Worm (Caenorhabditis elegans) whole organism, L1 larva: ENCODE data around the gene srd-43.

ENCODE experiments used
- C16A3.4 ChIP-seq: fragments of 150-350 bp; optimal IDR thresholded peaks from 2 replicates; lab custom pipeline; 2014; ENCODE audit warnings: missing biosample characterization, missing genetic modification characterization
- F16B12.6 ChIP-seq: fragments of 150-350 bp; optimal IDR thresholded peaks from 2 replicates; lab custom pipeline; 2014; ENCODE audit warnings: missing biosample characterization, missing genetic modification characterization
- Y116A8C.19 ChIP-seq: sonication (generic microtip); optimal IDR thresholded peaks from 2 replicates; lab custom pipeline; 2016; ENCODE audit warnings: missing compliant biosample characterization, missing genetic modification characterization, borderline replicate concordance
- alr-1 ChIP-seq: fragments of 200-800 bp; sonication (Bioruptor generic); optimal IDR thresholded peaks from 2 replicates; lab custom pipeline; 2018; ENCODE audit warnings: borderline replicate concordance, mild to moderate bottlenecking, missing genetic modification characterization, missing compliant biosample characterization
- ama-1 ChIP-seq: fragments of 150-350 bp; optimal IDR thresholded peaks from 2 replicates; lab custom pipeline; 2014
- blmp-1 ChIP-seq: fragments of 150-350 bp; optimal IDR thresholded peaks from 2 replicates; lab custom pipeline; 2014; ENCODE audit warnings: missing biosample characterization, missing genetic modification characterization
- ceh-82 ChIP-seq, 3 experiments: fragments of 150-350 bp in 1 of 3; sonication (generic microtip) in 2 of 3; optimal IDR thresholded peaks; 2 replicates each; lab custom pipeline; 2014 to 2017; ENCODE audit warnings: missing biosample characterization in 3 of 3, missing genetic modification characterization in 3 of 3
- dpl-1 ChIP-seq, 3 experiments: fragments of 150-350 bp in 2 of 3; sonication (generic microtip) in 1 of 3; optimal IDR thresholded peaks; 2 replicates each; lab custom pipeline; 2014 to 2017; ENCODE audit warnings: missing biosample characterization in 3 of 3, missing genetic modification characterization in 3 of 3, missing genetic modification reagents in 3 of 3
- dsc-1 ChIP-seq: sonication (generic microtip); optimal IDR thresholded peaks from 2 replicates; lab custom pipeline; 2016; ENCODE audit warnings: mild to moderate bottlenecking, missing genetic modification characterization, missing compliant biosample characterization
- efl-1 ChIP-seq, 4 experiments: fragments of 150-350 bp; optimal IDR thresholded peaks in 3 of 4; peaks in 1 of 4; 1 replicate in 1 of 4; 2 replicates in 3 of 4; lab custom pipeline; 2014; ENCODE audit warnings: missing biosample characterization in 2 of 4, missing genetic modification characterization in 2 of 4, missing genetic modification reagents in 2 of 4
- egl-13 ChIP-seq: sonication (generic microtip); optimal IDR thresholded peaks from 2 replicates; lab custom pipeline; 2016; ENCODE audit warnings: missing genotype, missing genetic modification reagents, missing genetic modification characterization, missing compliant biosample characterization
- elt-2 ChIP-seq: sonication (generic microtip); optimal IDR thresholded peaks from 2 replicates; lab custom pipeline; 2016; ENCODE audit warnings: missing genetic modification characterization, mild to moderate bottlenecking, inconsistent platforms, missing compliant biosample characterization, missing genetic modification reagents
- elt-3 ChIP-seq, 6 experiments: fragments of 150-350 bp in 1 of 6; sonication (generic microtip); optimal IDR thresholded peaks; 2 replicates each; lab custom pipeline; 2017 to 2018; ENCODE audit warnings: missing biosample characterization in 6 of 6, missing genetic modification characterization in 6 of 6, inconsistent platforms in 1 of 6
- fkh-4 ChIP-seq: sonication (generic microtip); optimal IDR thresholded peaks from 2 replicates; lab custom pipeline; 2016; ENCODE audit warnings: missing compliant biosample characterization, missing genetic modification characterization, borderline replicate concordance
- fos-1 ChIP-seq: fragments of 150-350 bp; optimal IDR thresholded peaks from 2 replicates; lab custom pipeline; 2014; ENCODE audit warnings: missing biosample characterization, missing genetic modification characterization
- grh-1 ChIP-seq: fragments of 200-800 bp; sonication (Bioruptor generic); IDR thresholded peaks from 2 replicates; pipeline ENCODE4 v1.3.6; 2022; ENCODE audit warnings: missing genetic modification reagents, missing genetic modification characterization, missing compliant biosample characterization
- isw-1 ChIP-seq: fragments of 200-800 bp; sonication (Bioruptor generic); IDR thresholded peaks from 2 replicates; pipeline ENCODE4 v1.3.6; 2022; ENCODE audit warnings: missing genetic modification characterization, missing compliant biosample characterization
- lin-14 ChIP-seq: fragments of 200-800 bp; sonication (Bioruptor generic); optimal IDR thresholded peaks from 2 replicates; lab custom pipeline; 2018; ENCODE audit warnings: mild to moderate bottlenecking, missing genetic modification characterization, moderate library complexity, missing compliant biosample characterization
- lin-35 ChIP-seq, 2 experiments: fragments of 150-350 bp; optimal IDR thresholded peaks; 2 replicates each; lab custom pipeline; 2014; ENCODE audit warnings: missing biosample characterization in 2 of 2, missing genetic modification characterization in 2 of 2, missing genetic modification reagents in 2 of 2
- lir-3 ChIP-seq: sonication (generic microtip); optimal IDR thresholded peaks from 2 replicates; lab custom pipeline; 2016; ENCODE audit warnings: mild to moderate bottlenecking, missing genetic modification characterization, moderate library complexity, missing compliant biosample characterization; ENCODE audit not compliant: poor library complexity
- lsy-2 ChIP-seq, 2 experiments: fragments of 150-350 bp; optimal IDR thresholded peaks; 2 replicates each; lab custom pipeline; 2014; ENCODE audit warnings: missing biosample characterization in 2 of 2, missing genetic modification characterization in 2 of 2
- mdl-1 ChIP-seq, 2 experiments: fragments of 150-350 bp; optimal IDR thresholded peaks; 2 replicates each; lab custom pipeline; 2014 to 2017; ENCODE audit warnings: missing biosample characterization in 2 of 2, missing genetic modification characterization in 2 of 2, inconsistent platforms in 1 of 2
- mep-1 ChIP-seq: fragments of 150-350 bp; optimal IDR thresholded peaks from 2 replicates; lab custom pipeline; 2014; ENCODE audit warnings: missing biosample characterization, missing genetic modification characterization
- nhr-19 ChIP-seq: fragments of 200-800 bp; sonication (Bioruptor generic); conservative IDR thresholded peaks from 2 replicates; pipeline ENCODE4 v1.3.6; 2022; ENCODE audit warnings: missing genetic modification characterization, missing compliant biosample characterization
- nhr-20 ChIP-seq: sonication (generic microtip); optimal IDR thresholded peaks from 2 replicates; lab custom pipeline; 2016; ENCODE audit warnings: mild to moderate bottlenecking, missing genetic modification characterization, missing compliant biosample characterization
- nhr-237 ChIP-seq: fragments of 150-350 bp; optimal IDR thresholded peaks from 2 replicates; lab custom pipeline; 2014; ENCODE audit warnings: missing biosample characterization, missing genetic modification characterization
- nhr-47 ChIP-seq: sonication (generic microtip); optimal IDR thresholded peaks from 2 replicates; lab custom pipeline; 2016; ENCODE audit warnings: mild to moderate bottlenecking, missing genetic modification characterization, moderate library complexity, missing compliant biosample characterization
- nhr-71 ChIP-seq: sonication (generic microtip); optimal IDR thresholded peaks from 2 replicates; lab custom pipeline; 2016; ENCODE audit warnings: mild to moderate bottlenecking, missing genetic modification characterization, moderate library complexity, missing compliant biosample characterization
- nhr-77 ChIP-seq: fragments of 150-350 bp; optimal IDR thresholded peaks from 2 replicates; lab custom pipeline; 2014; ENCODE audit warnings: missing biosample characterization, missing genetic modification characterization
- nhr-85 ChIP-seq: sonication (generic microtip); peaks from one replicate; lab custom pipeline; 2016; ENCODE audit warnings: missing genetic modification characterization, inconsistent platforms, missing compliant biosample characterization
- pax-3 ChIP-seq: fragments of 200-800 bp; sonication (Bioruptor generic); optimal IDR thresholded peaks from 2 replicates; lab custom pipeline; 2018; ENCODE audit warnings: mild to moderate bottlenecking, missing genetic modification characterization, moderate library complexity, missing compliant biosample characterization
- pqm-1 ChIP-seq: sonication (generic microtip); optimal IDR thresholded peaks from 3 replicates; lab custom pipeline; 2017; ENCODE audit warnings: missing biosample characterization, missing genetic modification characterization
- rnt-1 ChIP-seq: sonication (generic microtip); optimal IDR thresholded peaks from 2 replicates; lab custom pipeline; 2016; ENCODE audit warnings: mild to moderate bottlenecking, missing genetic modification characterization, moderate library complexity, missing compliant biosample characterization
- skn-1 ChIP-seq: fragments of 150-350 bp; optimal IDR thresholded peaks from 2 replicates; lab custom pipeline; 2014; ENCODE audit warnings: missing biosample characterization, missing genetic modification characterization
- snpc-4 ChIP-seq: fragments of 150-350 bp; optimal IDR thresholded peaks from 2 replicates; lab custom pipeline; 2014; ENCODE audit warnings: missing biosample characterization, missing genetic modification characterization
- snu-23 ChIP-seq: sonication (generic microtip); optimal IDR thresholded peaks from 2 replicates; lab custom pipeline; 2016; ENCODE audit warnings: missing genetic modification characterization, missing compliant biosample characterization
- sup-37 ChIP-seq: fragments of 200-800 bp; sonication (Bioruptor generic); optimal IDR thresholded peaks from 2 replicates; lab custom pipeline; 2018; ENCODE audit warnings: mild to moderate bottlenecking, missing genetic modification characterization, missing compliant biosample characterization
- swsn-7 ChIP-seq: sonication (generic microtip); optimal IDR thresholded peaks from 2 replicates; lab custom pipeline; 2016; ENCODE audit warnings: missing genetic modification characterization, missing compliant biosample characterization
- tbx-2 ChIP-seq: sonication (generic microtip); optimal IDR thresholded peaks from 2 replicates; lab custom pipeline; 2016; ENCODE audit warnings: missing genetic modification characterization, missing compliant biosample characterization
- unc-130 ChIP-seq: fragments of 150-350 bp; optimal IDR thresholded peaks from 2 replicates; lab custom pipeline; 2017; ENCODE audit warnings: missing biosample characterization, missing genetic modification characterization, inconsistent platforms
- unc-62 ChIP-seq: fragments of 150-350 bp; optimal IDR thresholded peaks from 2 replicates; lab custom pipeline; 2014; ENCODE audit warnings: missing biosample characterization, missing genetic modification reagents, missing genetic modification characterization
- vab-15 ChIP-seq: sonication (generic microtip); optimal IDR thresholded peaks from 2 replicates; lab custom pipeline; 2017; ENCODE audit warnings: missing genotype, mild to moderate bottlenecking, missing genetic modification characterization, missing compliant biosample characterization
- xbp-1 ChIP-seq: sonication (generic microtip); optimal IDR thresholded peaks from 2 replicates; lab custom pipeline; 2016; ENCODE audit warnings: missing genetic modification characterization, missing compliant biosample characterization
- zip-4 ChIP-seq: fragments of 200-800 bp; sonication (Bioruptor generic); optimal IDR thresholded peaks from 2 replicates; lab custom pipeline; 2018; ENCODE audit warnings: mild to moderate bottlenecking, missing genetic modification characterization, moderate library complexity, missing compliant biosample characterization

Gene srd-43

ce11 chrX:13274102-13274501 lies 31.5 kb downstream of the srd-43 start, which contains the start of gene cyp-14A3:
Gene cyp-14A3, minus strand, starts transcription at chrX:13274202.
- TF ChIP-seq egl-13 (tag; lab: Kevin White, UChicago), result no peak
- no peak for TF ChIP-seq alr-1 (tag; lab: Kevin White, UChicago)
- no peak for TF ChIP-seq zip-4
- TF ChIP-seq ama-1 (lab: Kevin White, UChicago), result no peak
- no peak for TF ChIP-seq efl-1 (optimal IDR thresholded peaks at IDR 0.05; lab: Kevin White, UChicago)
- TF ChIP-seq efl-1 (GFP tag; optimal IDR thresholded peaks at IDR 0.05 in 1 of 2; lab: Kevin White, UChicago), result no peak
- no peak for TF ChIP-seq pax-3
- TF ChIP-seq nhr-71 (tag; lab: Kevin White, UChicago), result no peak
- TF ChIP-seq elt-2 (tag; lab: Kevin White, UChicago), result no peak
- TF ChIP-seq lir-3 (tag; lab: Kevin White, UChicago), result no peak

ce11 chrX:13269586-13269985 lies 36.1 kb downstream of the srd-43 start, which contains the start of gene cyp-14A2:
Gene cyp-14A2, minus strand, starts transcription at chrX:13269686.
- TF ChIP-seq blmp-1 (tag; lab: Kevin White, UChicago) (peak; percentile 31), tbx-2 (tag; lab: Kevin White, UChicago) (no peak)
- TF ChIP-seq, all 84 proteins: peak for 1

- TF ChIP-seq zip-4 (no peak), nhr-19 (no peak), nhr-20 (tag; lab: Kevin White, UChicago) (peak; percentile 43), lin-14 (no peak), dpl-1 (GFP tag; optimal IDR thresholded peaks at IDR 0.05; lab: Kevin White, UChicago) (no peak), nhr-237 (tag; lab: Kevin White, UChicago) (no peak), fkh-4 (tag; lab: Kevin White, UChicago) (no peak), elt-3 (tag; optimal IDR thresholded peaks at IDR 0.05; lab: Kevin White, UChicago) (peak in 3 of 6 experiments; percentile 35 to 56 (median 48)), nhr-77 (tag; lab: Kevin White, UChicago) (no peak), nhr-85 (tag; lab: Kevin White, UChicago) (peak; percentile 45), nhr-47 (tag; lab: Kevin White, UChicago) (no peak), F16B12.6 (tag; lab: Kevin White, UChicago) (no peak), mep-1 (tag; lab: Kevin White, UChicago) (no peak), mdl-1 (tag; optimal IDR thresholded peaks at IDR 0.05; lab: Kevin White, UChicago) (no peak)
These were observed 38.4 kb downstream of the srd-43 start, which contains the start of gene cyp-14A1 for ce11 chrX:13267230-13267629. Gene cyp-14A1, minus strand, starts transcription at chrX:13267355.

- TF ChIP-seq sup-37 (GFP tag; lab: Kevin White, UChicago) (no peak), lsy-2 (tag; optimal IDR thresholded peaks at IDR 0.05; lab: Kevin White, UChicago) (peak in 1 of 2 experiments; percentile 25), skn-1 (tag; lab: Kevin White, UChicago) (peak; percentile 37), pqm-1 (tag; lab: Kevin White, UChicago) (no peak), nhr-47 (tag; lab: Kevin White, UChicago) (peak; percentile 80), nhr-71 (tag; lab: Kevin White, UChicago) (peak; percentile 68), isw-1 (peak; percentile 16), snpc-4 (no peak), lir-3 (tag; lab: Kevin White, UChicago) (peak; percentile 20), C16A3.4 (peak; percentile 37), Y116A8C.19 (tag; lab: Kevin White, UChicago) (no peak), mep-1 (tag; lab: Kevin White, UChicago) (peak; percentile 51), xbp-1 (tag; lab: Kevin White, UChicago) (peak; percentile 43), grh-1 (GFP tag; lab: Robert Waterston, UW) (no peak), vab-15 (no peak), fos-1 (tag; lab: Kevin White, UChicago) (peak; percentile 43), lin-14 (peak; percentile 52), nhr-20 (tag; lab: Kevin White, UChicago) (peak; percentile 68), unc-62 (GFP tag; lab: Kevin White, UChicago) (no peak), rnt-1 (tag; lab: Kevin White, UChicago) (peak; percentile 73), dsc-1 (tag; lab: Kevin White, UChicago) (peak; percentile 79), tbx-2 (tag; lab: Kevin White, UChicago) (peak; percentile 27), unc-130 (no peak), ceh-82 (tag; optimal IDR thresholded peaks at IDR 0.05; lab: Kevin White, UChicago) (peak in 2 of 3 experiments; percentile 30 to 45), lin-35 (GFP tag; optimal IDR thresholded peaks at IDR 0.05; lab: Kevin White, UChicago) (peak in 1 of 2 experiments; percentile 50), snu-23 (GFP tag; lab: Kevin White, UChicago) (peak; percentile 69), swsn-7 (peak; percentile 61), nhr-19 (peak; percentile 72), efl-1 (optimal IDR thresholded peaks at IDR 0.05; lab: Kevin White, UChicago) (peak in 1 of 2 experiments; percentile 1), efl-1 (GFP tag; optimal IDR thresholded peaks at IDR 0.05 in 1 of 2; lab: Kevin White, UChicago) (peak in 1 of 2 experiments; percentile 58)
These were observed 41.1 kb downstream of the srd-43 start for ce11 chrX:13264550-13264949.
